Worm (Caenorhabditis elegans) whole organism, late embryonic: ENCODE results near the gene srx-65.

ENCODE experiments used
- K09A11.1 ChIP-seq: sonication (generic microtip); optimal IDR thresholded peaks from 2 replicates; lab custom pipeline; 2017; ENCODE audit warnings: antibody characterized with exemption, mild to moderate bottlenecking, missing genetic modification characterization, missing compliant biosample characterization; ENCODE audit not compliant: insufficient read depth
- T23F11.4 ChIP-seq: fragments of 200-800 bp; sonication (Bioruptor generic); optimal IDR thresholded peaks from 2 replicates; lab custom pipeline; 2018; ENCODE audit warnings: mild to moderate bottlenecking, missing genetic modification characterization, missing compliant biosample characterization
- Y22D7AL.16 ChIP-seq: sonication (generic microtip); optimal IDR thresholded peaks from 2 replicates; lab custom pipeline; 2016; ENCODE audit warnings: missing genetic modification characterization, missing compliant biosample characterization
- ahr-1 ChIP-seq: sonication (generic microtip); optimal IDR thresholded peaks from 2 replicates; lab custom pipeline; 2016; ENCODE audit warnings: missing genetic modification characterization, missing compliant biosample characterization
- ama-1 ChIP-seq: fragments of 150-350 bp; optimal IDR thresholded peaks from 2 replicates; lab custom pipeline; 2014
- ceh-14 ChIP-seq: sonication (generic microtip); optimal IDR thresholded peaks from 2 replicates; lab custom pipeline; 2016; ENCODE audit warnings: missing genotype, missing genetic modification characterization, missing compliant biosample characterization
- ceh-19 ChIP-seq: fragments of 200-800 bp; sonication (Bioruptor generic); optimal IDR thresholded peaks from 2 replicates; lab custom pipeline; 2018; ENCODE audit warnings: mild to moderate bottlenecking, missing genetic modification characterization, missing compliant biosample characterization
- ceh-2 ChIP-seq: sonication (generic microtip); optimal IDR thresholded peaks from 2 replicates; lab custom pipeline; 2016; ENCODE audit warnings: missing genotype, missing genetic modification characterization, missing compliant biosample characterization
- ceh-22 ChIP-seq: sonication (generic microtip); optimal IDR thresholded peaks from 2 replicates; lab custom pipeline; 2017; ENCODE audit warnings: missing biosample characterization, missing genetic modification characterization
- ceh-24 ChIP-seq: sonication (generic microtip); optimal IDR thresholded peaks from 2 replicates; lab custom pipeline; 2016; ENCODE audit warnings: mild to moderate bottlenecking, missing genetic modification characterization, missing compliant biosample characterization
- ceh-30 ChIP-seq: fragments of 150-350 bp; optimal IDR thresholded peaks from 2 replicates; lab custom pipeline; 2014; ENCODE audit warnings: missing biosample characterization, missing genetic modification characterization
- ceh-34 ChIP-seq: sonication (generic microtip); optimal IDR thresholded peaks from 2 replicates; lab custom pipeline; 2016; ENCODE audit warnings: mild to moderate bottlenecking, missing genetic modification characterization, missing compliant biosample characterization
- ceh-48 ChIP-seq: sonication (generic microtip); optimal IDR thresholded peaks from 2 replicates; lab custom pipeline; 2016; ENCODE audit warnings: missing genetic modification characterization, inconsistent platforms, missing compliant biosample characterization
- ceh-6 ChIP-seq: fragments of 200-800 bp; sonication (Bioruptor generic); optimal IDR thresholded peaks from 2 replicates; lab custom pipeline; 2018; ENCODE audit warnings: mild to moderate bottlenecking, missing genetic modification characterization, missing compliant biosample characterization
- dve-1 ChIP-seq: sonication (generic microtip); optimal IDR thresholded peaks from 2 replicates; lab custom pipeline; 2017; ENCODE audit warnings: antibody characterized with exemption, mild to moderate bottlenecking, missing genetic modification characterization, missing compliant biosample characterization
- elt-4 ChIP-seq: sonication (generic microtip); optimal IDR thresholded peaks from 2 replicates; lab custom pipeline; 2016; ENCODE audit warnings: missing genetic modification characterization, missing compliant biosample characterization
- ets-4 ChIP-seq: sonication (generic microtip); optimal IDR thresholded peaks from 2 replicates; lab custom pipeline; 2016; ENCODE audit warnings: missing genetic modification characterization, missing compliant biosample characterization
- eyg-1 ChIP-seq: sonication (generic microtip); optimal IDR thresholded peaks from 2 replicates; lab custom pipeline; 2016; ENCODE audit warnings: missing genotype, missing genetic modification characterization, missing compliant biosample characterization
- fax-1 ChIP-seq: sonication (generic microtip); optimal IDR thresholded peaks from 2 replicates; lab custom pipeline; 2016; ENCODE audit warnings: missing genotype, missing genetic modification characterization, missing compliant biosample characterization
- fkh-6 ChIP-seq: sonication (generic microtip); optimal IDR thresholded peaks from 2 replicates; lab custom pipeline; 2016; ENCODE audit warnings: missing genetic modification characterization, missing compliant biosample characterization
- hlh-15 ChIP-seq: sonication (generic microtip); optimal IDR thresholded peaks from 2 replicates; lab custom pipeline; 2016; ENCODE audit warnings: missing genetic modification characterization, missing compliant biosample characterization
- hlh-6 ChIP-seq: sonication (generic microtip); optimal IDR thresholded peaks from 2 replicates; lab custom pipeline; 2016; ENCODE audit warnings: missing genotype, missing genetic modification characterization, missing compliant biosample characterization
- mec-3 ChIP-seq: sonication (generic microtip); optimal IDR thresholded peaks from 2 replicates; lab custom pipeline; 2016; ENCODE audit warnings: borderline replicate concordance, missing genetic modification characterization, missing compliant biosample characterization
- nfya-1 ChIP-seq: sonication (generic microtip); optimal IDR thresholded peaks from 2 replicates; lab custom pipeline; 2017; ENCODE audit warnings: missing genetic modification characterization, mild to moderate bottlenecking, missing compliant biosample characterization, antibody characterized with exemption, moderate library complexity
- npax-4 ChIP-seq: sonication (generic microtip); optimal IDR thresholded peaks from 2 replicates; lab custom pipeline; 2016; ENCODE audit warnings: missing genetic modification characterization, missing compliant biosample characterization
- odd-2 ChIP-seq: sonication (generic microtip); optimal IDR thresholded peaks from 2 replicates; lab custom pipeline; 2017; ENCODE audit warnings: antibody characterized with exemption, mild to moderate bottlenecking, missing genetic modification characterization, missing compliant biosample characterization
- pat-9 ChIP-seq: fragments of 200-800 bp; sonication (Bioruptor generic); optimal IDR thresholded peaks from 2 replicates; lab custom pipeline; 2018; ENCODE audit warnings: mild to moderate bottlenecking, missing genetic modification characterization, moderate library complexity, missing compliant biosample characterization
- pax-1 ChIP-seq: fragments of 150-350 bp; optimal IDR thresholded peaks from 2 replicates; lab custom pipeline; 2014; ENCODE audit warnings: missing biosample characterization, missing genetic modification characterization
- pha-2 ChIP-seq: sonication (generic microtip); optimal IDR thresholded peaks from 2 replicates; lab custom pipeline; 2017; ENCODE audit warnings: mild to moderate bottlenecking, missing genetic modification characterization, missing compliant biosample characterization
- pqm-1 ChIP-seq: sonication (generic microtip); optimal IDR thresholded peaks from 2 replicates; lab custom pipeline; 2016; ENCODE audit warnings: missing genetic modification characterization, missing compliant biosample characterization
- pros-1 ChIP-seq: fragments of 150-350 bp; optimal IDR thresholded peaks from 2 replicates; lab custom pipeline; 2014; ENCODE audit warnings: missing biosample characterization, missing genetic modification reagents, missing genetic modification characterization
- ref-2 ChIP-seq: sonication (generic microtip); optimal IDR thresholded peaks from 2 replicates; lab custom pipeline; 2016; ENCODE audit warnings: missing genetic modification characterization, missing compliant biosample characterization
- rnt-1 ChIP-seq: sonication (generic microtip); optimal IDR thresholded peaks from 2 replicates; lab custom pipeline; 2016; ENCODE audit warnings: missing genetic modification characterization, missing compliant biosample characterization
- sox-2 ChIP-seq: fragments of 200-800 bp; sonication (Bioruptor generic); IDR thresholded peaks from 2 replicates; pipeline ENCODE4 v1.3.6; 2022; ENCODE audit warnings: missing genetic modification reagents, missing genetic modification characterization, missing compliant biosample characterization
- sox-4 ChIP-seq: sonication (generic microtip); optimal IDR thresholded peaks from 2 replicates; lab custom pipeline; 2017; ENCODE audit warnings: mild to moderate bottlenecking, missing genetic modification characterization, inconsistent platforms, missing compliant biosample characterization
- tbx-2 ChIP-seq: sonication (generic microtip); optimal IDR thresholded peaks from 2 replicates; lab custom pipeline; 2016; ENCODE audit warnings: missing genetic modification characterization, missing compliant biosample characterization
- tbx-7 ChIP-seq: sonication (generic microtip); optimal IDR thresholded peaks from 2 replicates; lab custom pipeline; 2016; ENCODE audit warnings: missing genotype, missing genetic modification characterization, missing compliant biosample characterization
- unc-55 ChIP-seq: sonication (generic microtip); optimal IDR thresholded peaks from 2 replicates; lab custom pipeline; 2017; ENCODE audit warnings: missing biosample characterization, missing genetic modification reagents, missing genetic modification characterization
- zip-5 ChIP-seq: sonication (generic microtip); optimal IDR thresholded peaks from 2 replicates; lab custom pipeline; 2016; ENCODE audit warnings: missing genetic modification characterization, missing compliant biosample characterization
- ztf-16 ChIP-seq: sonication (generic microtip); optimal IDR thresholded peaks from 2 replicates; lab custom pipeline; 2017; ENCODE audit warnings: missing genetic modification characterization, missing compliant biosample characterization

srx-65 gene

ce11 chrV:3945053-3945452 lies 23.3 kb downstream of the srx-65 start, which contains the start of gene cyp-35B3:
Gene cyp-35B3, plus strand, starts transcription at chrV:3945353.
- no peak for TF ChIP-seq dve-1 (tag; lab: Kevin White, UChicago)
- no peak for TF ChIP-seq ahr-1 (tag; lab: Kevin White, UChicago)
- no peak for TF ChIP-seq ceh-2 (tag; lab: Kevin White, UChicago)
- TF ChIP-seq pqm-1, result no peak
- no peak for TF ChIP-seq zip-5 (tag; lab: Kevin White, UChicago)
- TF ChIP-seq elt-4 (tag; lab: Kevin White, UChicago), result no peak
- TF ChIP-seq ref-2, result no peak
- no peak for TF ChIP-seq T23F11.4
- TF ChIP-seq K09A11.1 (tag; lab: Kevin White, UChicago), result no peak
- no peak for TF ChIP-seq tbx-2 (tag; lab: Kevin White, UChicago)
- TF ChIP-seq tbx-7 (tag; lab: Kevin White, UChicago), result no peak
- TF ChIP-seq ceh-14 (tag; lab: Kevin White, UChicago), result no peak
- no peak for TF ChIP-seq ets-4 (tag; lab: Kevin White, UChicago)
- no peak for TF ChIP-seq fax-1 (tag; lab: Kevin White, UChicago)
- TF ChIP-seq ceh-30 (tag; lab: Kevin White, UChicago), result no peak
- TF ChIP-seq, all 69 proteins: peak for 0

ce11 chrV:3949723-3950122 lies 28.0 kb downstream of the srx-65 start, which contains the start of gene dach-1:
Gene dach-1, plus strand, starts transcription at chrV:3950023.
- no peak for TF ChIP-seq pax-1 (tag; lab: Kevin White, UChicago)
- TF ChIP-seq pha-2 (tag; lab: Kevin White, UChicago), result no peak
- no peak for TF ChIP-seq fkh-6 (tag; lab: Kevin White, UChicago)
- TF ChIP-seq pros-1 (tag; lab: Kevin White, UChicago), result no peak
- TF ChIP-seq ahr-1 (tag; lab: Kevin White, UChicago), result no peak
- no peak for TF ChIP-seq hlh-15
- TF ChIP-seq mec-3, result no peak
- TF ChIP-seq dve-1 (tag; lab: Kevin White, UChicago), result no peak
- TF ChIP-seq ceh-34 (tag; lab: Kevin White, UChicago), result no peak
- no peak for TF ChIP-seq Y22D7AL.16 (tag; lab: Kevin White, UChicago)
- TF ChIP-seq rnt-1 (tag; lab: Kevin White, UChicago), result no peak
- no peak for TF ChIP-seq elt-4 (tag; lab: Kevin White, UChicago)
- TF ChIP-seq tbx-2 (tag; lab: Kevin White, UChicago), result no peak
- no peak for TF ChIP-seq hlh-6 (tag; lab: Kevin White, UChicago)
- TF ChIP-seq odd-2 (tag; lab: Kevin White, UChicago), result no peak
- TF ChIP-seq ceh-22 (tag; lab: Kevin White, UChicago), result no peak
- TF ChIP-seq pat-9, result no peak
- no peak for TF ChIP-seq ceh-19 (GFP tag; lab: Kevin White, UChicago)
- TF ChIP-seq sox-2, result no peak
- TF ChIP-seq, all 69 proteins: peak for 0

ce11 chrV:3953739-3954138 lies 32.0 kb downstream of the srx-65 start, which contains the start of gene str-247:
Gene str-247, plus strand, starts transcription at chrV:3954039.
- TF ChIP-seq sox-4 (tag; lab: Kevin White, UChicago) (no peak), unc-55 (no peak), ceh-48 (tag; lab: Kevin White, UChicago) (no peak), ztf-16 (tag; lab: Kevin White, UChicago) (no peak)

- no peak for TF ChIP-seq pax-1 (tag; lab: Kevin White, UChicago)
- TF ChIP-seq ztf-16 (tag; lab: Kevin White, UChicago), result no peak
- no peak for TF ChIP-seq nfya-1
- no peak for TF ChIP-seq ceh-24 (tag; lab: Kevin White, UChicago)
- TF ChIP-seq elt-4 (tag; lab: Kevin White, UChicago), result no peak
- no peak for TF ChIP-seq pat-9
- no peak for TF ChIP-seq sox-2
- TF ChIP-seq ceh-2 (tag; lab: Kevin White, UChicago), result no peak
- TF ChIP-seq rnt-1 (tag; lab: Kevin White, UChicago), result no peak
- no peak for TF ChIP-seq ceh-6 (GFP tag; lab: Kevin White, UChicago)
- no peak for TF ChIP-seq ceh-19 (GFP tag; lab: Kevin White, UChicago)
- TF ChIP-seq npax-4 (tag; lab: Kevin White, UChicago), result no peak
- TF ChIP-seq ama-1 (lab: Kevin White, UChicago), result no peak
- TF ChIP-seq hlh-15, result no peak
- no peak for TF ChIP-seq fax-1 (tag; lab: Kevin White, UChicago)
- no peak for TF ChIP-seq ceh-14 (tag; lab: Kevin White, UChicago)
- TF ChIP-seq eyg-1 (tag; lab: Kevin White, UChicago), result no peak
These were observed 35.9 kb downstream of the srx-65 start, which contains the start of gene cyp-34A5 for ce11 chrV:3957608-3958007. Gene cyp-34A5, minus strand, starts transcription at chrV:3957708.
